Fruit fly (Drosophila melanogaster) whole organism, wandering third instar larva: ENCODE data around the gene CLIP-190.
A peak's percentile ranks its signal among the peaks of the same experiment; 100 is the strongest.

Source experiments
- Abd-B ChIP-seq: fragments of >200 bp; optimal IDR thresholded peaks from 2 replicates; lab custom pipeline; 2017; ENCODE audit warnings: missing biosample characterization, missing genetic modification characterization
- CrebA ChIP-seq: fragments of 200-800 bp; sonication (Bioruptor generic); optimal IDR thresholded peaks from 2 replicates; lab custom pipeline; 2016; ENCODE audit warnings: missing biosample characterization, mild to moderate bottlenecking, missing genetic modification characterization, borderline replicate concordance
- Dfd ChIP-seq: fragments of >200 bp; optimal IDR thresholded peaks from 2 replicates; lab custom pipeline; 2017; ENCODE audit warnings: missing biosample characterization, missing genetic modification characterization
- Jra ChIP-seq: sonication (Bioruptor generic); optimal IDR thresholded peaks from 2 replicates; lab custom pipeline; 2016; ENCODE audit warnings: missing biosample characterization, missing genetic modification characterization
- OdsH ChIP-seq: fragments of 200-800 bp; sonication (Bioruptor generic); optimal IDR thresholded peaks from 2 replicates; lab custom pipeline; 2016; ENCODE audit warnings: missing biosample characterization, mild to moderate bottlenecking, missing genetic modification characterization
- Sp1 ChIP-seq: fragments of 200-800 bp; sonication (Bioruptor generic); optimal IDR thresholded peaks from 3 replicates; lab custom pipeline; 2019; ENCODE audit warnings: missing biosample characterization, mild to moderate bottlenecking, missing genetic modification characterization, moderate library complexity
- Vsx2 ChIP-seq: fragments of 200-300, 225-300 bp; sonication (Bioruptor generic); optimal IDR thresholded peaks from 2 replicates; lab custom pipeline; 2018; ENCODE audit warnings: missing biosample characterization, missing genetic modification characterization; ENCODE audit not compliant: partially characterized antibody
- fru ChIP-seq: fragments of 200-800 bp; sonication (Bioruptor generic); optimal IDR thresholded peaks from 3 replicates; lab custom pipeline; 2016; ENCODE audit warnings: missing biosample characterization, mild to moderate bottlenecking, missing genetic modification characterization
- lola ChIP-seq: fragments of >200 bp; optimal IDR thresholded peaks from 2 replicates; lab custom pipeline; 2017; ENCODE audit warnings: missing biosample characterization, missing genetic modification characterization
- sv ChIP-seq: fragments of 200-800 bp; sonication (Bioruptor generic); optimal IDR thresholded peaks from 3 replicates; lab custom pipeline; 2016; ENCODE audit warnings: missing biosample characterization, missing genetic modification characterization
- tai ChIP-seq: sonication (Bioruptor generic); optimal IDR thresholded peaks from 2 replicates; lab custom pipeline; 2016; ENCODE audit warnings: missing biosample characterization, missing genetic modification characterization
- usp ChIP-seq: fragments of >200 bp; optimal IDR thresholded peaks from 2 replicates; lab custom pipeline; 2017; ENCODE audit warnings: missing biosample characterization, missing genetic modification characterization
- woc ChIP-seq: sonication (Bioruptor generic); optimal IDR thresholded peaks from 2 replicates; lab custom pipeline; 2016; ENCODE audit warnings: missing biosample characterization, mild to moderate bottlenecking, missing genetic modification characterization

DNA sequence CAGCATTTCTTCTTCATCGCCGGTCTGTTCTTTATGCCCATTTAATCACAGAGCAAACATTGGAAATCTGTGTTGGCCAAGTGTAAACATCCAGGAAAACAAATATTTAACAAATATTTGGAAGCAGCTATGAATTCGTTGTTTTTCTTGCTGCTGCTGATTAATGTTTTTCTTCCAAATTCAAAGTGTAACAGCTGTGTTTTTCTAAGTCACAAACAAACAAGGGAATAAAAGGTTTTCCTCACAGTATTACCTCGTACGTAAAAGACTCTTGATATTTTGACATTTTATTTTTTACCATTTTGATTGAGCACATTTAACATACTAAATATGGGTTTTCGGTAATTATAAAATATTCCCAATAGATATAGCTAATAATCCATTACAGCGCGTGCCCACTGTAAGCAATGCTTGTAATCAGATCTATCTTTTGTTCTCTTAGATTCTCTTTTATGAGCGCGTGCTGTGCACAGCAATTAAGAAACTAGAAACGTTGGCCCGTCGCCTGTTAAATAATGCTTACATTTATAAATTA, 5.7 kb upstream of the CLIP-190 start:
- TF ChIP-seq fru (GFP tag; lab: Kevin White, UChicago) (peak; percentile 78), Abd-B (GFP tag; lab: Kevin White, UChicago) (no peak), Dfd (GFP tag; lab: Kevin White, UChicago) (no peak), Vsx2 (GFP tag; lab: Kevin White, UChicago) (no peak), tai (GFP tag; lab: Kevin White, UChicago) (peak; percentile 55), lola (GFP tag; lab: Kevin White, UChicago) (no peak), CrebA (GFP tag; lab: Kevin White, UChicago) (no peak), OdsH (peak; percentile 66), Jra (GFP tag; lab: Kevin White, UChicago) (peak; percentile 54), sv (peak; percentile 91), usp (GFP tag; lab: Kevin White, UChicago) (no peak), woc (GFP tag; lab: Kevin White, UChicago) (no peak), Sp1 (GFP tag; lab: Kevin White, UChicago) (peak; percentile 57)
